Worm (Caenorhabditis elegans) whole organism, midembryonic: ENCODE results near the gene grl-2.

ENCODE experiments used
- T22C8.4 ChIP-seq: fragments of 200-800 bp; sonication (Bioruptor generic); IDR thresholded peaks from 2 replicates; pipeline ENCODE4 v1.3.6; 2022; ENCODE audit warnings: missing genetic modification characterization, missing compliant biosample characterization
- cog-1 ChIP-seq: sonication (generic microtip); optimal IDR thresholded peaks from 2 replicates; lab custom pipeline; 2016; ENCODE audit warnings: missing genetic modification characterization, missing compliant biosample characterization
- flt-1 ChIP-seq: fragments of 200-800 bp; sonication (Bioruptor generic); IDR thresholded peaks from 2 replicates; pipeline ENCODE4 v1.3.6; 2022; ENCODE audit warnings: missing genetic modification characterization, missing compliant biosample characterization
- klf-2 ChIP-seq: fragments of 200-800 bp; sonication (Bioruptor generic); conservative IDR thresholded peaks from 2 replicates; pipeline ENCODE4 v1.3.6; 2022; ENCODE audit warnings: missing genetic modification reagents, missing genetic modification characterization, missing compliant biosample characterization
- med-1 ChIP-seq: sonication (generic microtip); optimal IDR thresholded peaks from 2 replicates; lab custom pipeline; 2017; ENCODE audit warnings: missing genetic modification characterization, mild to moderate bottlenecking, missing compliant biosample characterization, antibody characterized with exemption, missing genetic modification reagents; ENCODE audit not compliant: insufficient read depth
- ref-1 ChIP-seq: fragments of 200-800 bp; sonication (Bioruptor generic); conservative IDR thresholded peaks from 2 replicates; pipeline ENCODE4 v1.3.6; 2022; ENCODE audit warnings: missing genetic modification reagents, missing genetic modification characterization, missing compliant biosample characterization
- tab-1 ChIP-seq: fragments of 200-800 bp; sonication (Bioruptor generic); IDR thresholded peaks from 2 replicates; pipeline ENCODE4 v1.3.6; 2022; ENCODE audit warnings: missing genetic modification characterization, missing compliant biosample characterization
- ztf-23 ChIP-seq: fragments of 200-800 bp; sonication (Bioruptor generic); IDR thresholded peaks from 2 replicates; pipeline ENCODE4 v1.3.6; 2022; ENCODE audit warnings: missing genetic modification reagents, missing genetic modification characterization, missing compliant biosample characterization
- ztf-29 ChIP-seq: fragments of 200-800 bp; sonication (Bioruptor generic); IDR thresholded peaks from 2 replicates; pipeline ENCODE4 v1.3.6; 2022; ENCODE audit warnings: missing genetic modification reagents, missing genetic modification characterization, missing compliant biosample characterization

The grl-2 gene

ce11 chrV:12907436-12907835 is 37.4 kb upstream of the grl-2 start:
- no peak for TF ChIP-seq med-1 (GFP tag; lab: Kevin White, UChicago)
- no peak for TF ChIP-seq T22C8.4 (GFP tag; lab: Robert Waterston, UW)
- no peak for TF ChIP-seq ztf-23 (GFP tag; lab: Robert Waterston, UW)
- TF ChIP-seq ztf-29: no peak
- no peak for TF ChIP-seq ref-1 (GFP tag; lab: Robert Waterston, UW)
- no peak for TF ChIP-seq cog-1
- no peak for TF ChIP-seq tab-1
- no peak for TF ChIP-seq klf-2

- TF ChIP-seq ztf-29 (no peak), ref-1 (GFP tag; lab: Robert Waterston, UW) (no peak), ztf-23 (GFP tag; lab: Robert Waterston, UW) (no peak), klf-2 (no peak), tab-1 (no peak), med-1 (GFP tag; lab: Kevin White, UChicago) (no peak), T22C8.4 (GFP tag; lab: Robert Waterston, UW) (no peak), cog-1 (no peak), flt-1 (GFP tag; lab: Robert Waterston, UW) (no peak)
Observed at ce11 chrV:12908614-12909013, 36.3 kb upstream of the grl-2 start.

ce11 chrV:12909544-12910157 is 35.2 kb upstream of the grl-2 start, which contains the start of gene nid-1:
Gene nid-1 (plus strand): TSS chrV:12910107.
- no peak for TF ChIP-seq flt-1 (GFP tag; lab: Robert Waterston, UW)
- no peak for TF ChIP-seq klf-2
- TF ChIP-seq ref-1 (GFP tag; lab: Robert Waterston, UW): no peak
- TF ChIP-seq ztf-29: no peak
- TF ChIP-seq cog-1: no peak
- no peak for TF ChIP-seq T22C8.4 (GFP tag; lab: Robert Waterston, UW)
- no peak for TF ChIP-seq med-1 (GFP tag; lab: Kevin White, UChicago)
- no peak for TF ChIP-seq ztf-23 (GFP tag; lab: Robert Waterston, UW)
- TF ChIP-seq tab-1: no peak

- TF ChIP-seq flt-1 (GFP tag; lab: Robert Waterston, UW) (no peak), klf-2 (no peak), med-1 (GFP tag; lab: Kevin White, UChicago) (no peak)
Observed at ce11 chrV:12919705-12920104, 25.2 kb upstream of the grl-2 start, which contains the start of gene lipl-1. Gene lipl-1 (plus strand): TSS chrV:12919986.

ce11 chrV:12921680-12922079 is 23.2 kb upstream of the grl-2 start:
- TF ChIP-seq flt-1 (GFP tag; lab: Robert Waterston, UW): no peak
- TF ChIP-seq cog-1: no peak
- TF ChIP-seq ztf-29: no peak
- TF ChIP-seq klf-2: no peak
- TF ChIP-seq ref-1 (GFP tag; lab: Robert Waterston, UW): no peak
- TF ChIP-seq med-1 (GFP tag; lab: Kevin White, UChicago): no peak
- no peak for TF ChIP-seq ztf-23 (GFP tag; lab: Robert Waterston, UW)
- TF ChIP-seq tab-1: no peak
- no peak for TF ChIP-seq T22C8.4 (GFP tag; lab: Robert Waterston, UW)

- no peak for TF ChIP-seq ref-1 (GFP tag; lab: Robert Waterston, UW)
- no peak for TF ChIP-seq ztf-23 (GFP tag; lab: Robert Waterston, UW)
- no peak for TF ChIP-seq flt-1 (GFP tag; lab: Robert Waterston, UW)
- no peak for TF ChIP-seq ztf-29
- TF ChIP-seq klf-2: no peak
- TF ChIP-seq med-1 (GFP tag; lab: Kevin White, UChicago): no peak
- no peak for TF ChIP-seq tab-1
- TF ChIP-seq cog-1: no peak
- no peak for TF ChIP-seq T22C8.4 (GFP tag; lab: Robert Waterston, UW)
Observed at ce11 chrV:12922308-12922707, 22.6 kb upstream of the grl-2 start, which contains the start of gene dhrs-4. Gene dhrs-4 (plus strand): TSS chrV:12922608.

- TF ChIP-seq ref-1 (GFP tag; lab: Robert Waterston, UW): no peak
Observed at ce11 chrV:12924128-12924527, 20.7 kb upstream of the grl-2 start, which contains the start of gene pqn-67. Gene pqn-67 (plus strand): TSS chrV:12924428.

- no peak for TF ChIP-seq ref-1 (GFP tag; lab: Robert Waterston, UW)
- TF ChIP-seq tab-1: no peak
- no peak for TF ChIP-seq ztf-23 (GFP tag; lab: Robert Waterston, UW)
- TF ChIP-seq flt-1 (GFP tag; lab: Robert Waterston, UW): no peak
- no peak for TF ChIP-seq T22C8.4 (GFP tag; lab: Robert Waterston, UW)
- no peak for TF ChIP-seq ztf-29
- no peak for TF ChIP-seq cog-1
- TF ChIP-seq klf-2: no peak
- TF ChIP-seq med-1 (GFP tag; lab: Kevin White, UChicago): no peak
Observed at ce11 chrV:12928929-12929532, 15.8 kb upstream of the grl-2 start, which contains the start of gene T16G1.2. Gene T16G1.2 (plus strand): TSS chrV:12929482.

- TF ChIP-seq cog-1: no peak
- TF ChIP-seq med-1 (GFP tag; lab: Kevin White, UChicago): no peak
- TF ChIP-seq ref-1 (GFP tag; lab: Robert Waterston, UW): no peak
- TF ChIP-seq ztf-29: no peak
- no peak for TF ChIP-seq tab-1
- TF ChIP-seq ztf-23 (GFP tag; lab: Robert Waterston, UW): no peak
- no peak for TF ChIP-seq T22C8.4 (GFP tag; lab: Robert Waterston, UW)
- TF ChIP-seq klf-2: no peak
- no peak for TF ChIP-seq flt-1 (GFP tag; lab: Robert Waterston, UW)
Observed at ce11 chrV:12933654-12934053, 11.2 kb upstream of the grl-2 start.

- TF ChIP-seq tab-1 (no peak), ref-1 (GFP tag; lab: Robert Waterston, UW) (no peak), ztf-23 (GFP tag; lab: Robert Waterston, UW) (no peak), T22C8.4 (GFP tag; lab: Robert Waterston, UW) (no peak), klf-2 (no peak), cog-1 (no peak), flt-1 (GFP tag; lab: Robert Waterston, UW) (no peak), med-1 (GFP tag; lab: Kevin White, UChicago) (no peak), ztf-29 (no peak)
Observed at ce11 chrV:12934976-12935375, 9.9 kb upstream of the grl-2 start, which contains the start of gene T16G1.7. Gene T16G1.7 (minus strand): TSS chrV:12935112.
